Fruit fly (Drosophila melanogaster) whole organism, adult: ENCODE results near the gene CG10479.

Source experiments
- CG14711 ChIP-seq: fragments of 200-800 bp; sonication (Bioruptor generic); optimal IDR thresholded peaks from 2 replicates; lab custom pipeline; 2018; ENCODE audit warnings: missing biosample characterization, mild to moderate bottlenecking, missing genetic modification characterization, moderate library complexity
- CG1620 ChIP-seq: fragments of 200-800 bp; sonication (Bioruptor generic); optimal IDR thresholded peaks from 2 replicates; lab custom pipeline; 2016; ENCODE audit warnings: missing biosample characterization, missing genetic modification characterization
- CG7101 ChIP-seq: fragments of 200-800 bp; sonication (Bioruptor generic); optimal IDR thresholded peaks from 2 replicates; lab custom pipeline; 2018; ENCODE audit warnings: missing biosample characterization, mild to moderate bottlenecking, missing genetic modification characterization, moderate library complexity
- Crg-1 ChIP-seq: fragments of 200-800 bp; sonication (Bioruptor generic); optimal IDR thresholded peaks from 2 replicates; lab custom pipeline; 2016; ENCODE audit warnings: missing biosample characterization, missing genetic modification characterization
- bab1 ChIP-seq: fragments of 200-800 bp; sonication (Bioruptor generic); optimal IDR thresholded peaks from 3 replicates; lab custom pipeline; 2019; ENCODE audit warnings: missing biosample characterization, mild to moderate bottlenecking, missing genetic modification characterization, moderate library complexity
- ovo ChIP-seq: fragments of 200-800 bp; sonication (Bioruptor generic); optimal IDR thresholded peaks from 2 replicates; lab custom pipeline; 2016; ENCODE audit warnings: missing biosample characterization, missing genetic modification characterization
- pad ChIP-seq: fragments of 200-800 bp; sonication (Bioruptor generic); optimal IDR thresholded peaks from 3 replicates; lab custom pipeline; 2017; ENCODE audit warnings: missing biosample characterization, missing genetic modification characterization, mild to moderate bottlenecking, moderate library complexity, missing genetic modification reagents
- toe ChIP-seq: fragments of 200-800 bp; sonication (Bioruptor generic); optimal IDR thresholded peaks from 2 replicates; lab custom pipeline; 2016; ENCODE audit warnings: missing biosample characterization, missing genetic modification characterization

- TF ChIP-seq toe (GFP tag; lab: Kevin White, UChicago), result no peak
- no peak for TF ChIP-seq CG1620 (GFP tag; lab: Kevin White, UChicago)
- no peak for TF ChIP-seq Crg-1 (GFP tag; lab: Kevin White, UChicago)
- no peak for TF ChIP-seq pad (GFP tag; lab: Kevin White, UChicago)
- no peak for TF ChIP-seq bab1 (GFP tag; lab: Kevin White, UChicago)
- no peak for TF ChIP-seq ovo (GFP tag; lab: Kevin White, UChicago)
- no peak for TF ChIP-seq CG7101 (tag; lab: Kevin White, UChicago)
- no peak for TF ChIP-seq CG14711 (tag; lab: Kevin White, UChicago)
These were observed 34.7 kb downstream of the CG10479 start for dm6 chr3L:5941086-5941485.
